Fruit fly (Drosophila melanogaster): Measurements from ENCODE around the gene CG43342.

Gene CG43342

dm6 chr3R:22368777-22369214 lies 12.3 kb upstream of the CG43342 start:
- TF ChIP-seq gl (tag; optimal IDR thresholded peaks at IDR 0.05) (no peak), CG17806 (tag; optimal IDR thresholded peaks at IDR 0.05) (peak; percentile 11), CG8159 (tag; optimal IDR thresholded peaks at IDR 0.05) (no peak), CG32121 (GFP tag; IDR thresholded peaks at IDR 0.05) (peak; percentile 64), CG14655 (GFP tag; optimal IDR thresholded peaks at IDR 0.05) (no peak), EcR (GFP tag; optimal IDR thresholded peaks at IDR 0.05) (no peak), CG8301 (tag; optimal IDR thresholded peaks at IDR 0.05) (peak; percentile 11), rn (GFP tag; IDR thresholded peaks at IDR 0.05) (peak; percentile 69), CG15710 (tag; optimal IDR thresholded peaks at IDR 0.05) (peak; percentile 55), CG13204 (GFP tag; optimal IDR thresholded peaks at IDR 0.05) (no peak), Snoo (tag; optimal IDR thresholded peaks at IDR 0.05) (peak; percentile 74), Pif1B (GFP tag; optimal IDR thresholded peaks at IDR 0.05) (peak; percentile 80), CG9948 (tag; optimal IDR thresholded peaks at IDR 0.05) (peak; percentile 32), fd96Ca (GFP tag; IDR thresholded peaks at IDR 0.05) (peak; percentile 77), CG34367 (tag; optimal IDR thresholded peaks at IDR 0.05) (no peak), Pif1A (GFP tag; optimal IDR thresholded peaks at IDR 0.05) (peak; percentile 67), Ets98B (GFP tag; IDR thresholded peaks at IDR 0.05) (peak; percentile 63), D1 (tag; optimal IDR thresholded peaks at IDR 0.05) (no peak), CG4496 (GFP tag; IDR thresholded peaks at IDR 0.05) (peak; percentile 72), CG12605 (GFP tag; IDR thresholded peaks at IDR 0.05) (peak; percentile 68), CG10348 (GFP tag; IDR thresholded peaks at IDR 0.05) (no peak)

DNA sequence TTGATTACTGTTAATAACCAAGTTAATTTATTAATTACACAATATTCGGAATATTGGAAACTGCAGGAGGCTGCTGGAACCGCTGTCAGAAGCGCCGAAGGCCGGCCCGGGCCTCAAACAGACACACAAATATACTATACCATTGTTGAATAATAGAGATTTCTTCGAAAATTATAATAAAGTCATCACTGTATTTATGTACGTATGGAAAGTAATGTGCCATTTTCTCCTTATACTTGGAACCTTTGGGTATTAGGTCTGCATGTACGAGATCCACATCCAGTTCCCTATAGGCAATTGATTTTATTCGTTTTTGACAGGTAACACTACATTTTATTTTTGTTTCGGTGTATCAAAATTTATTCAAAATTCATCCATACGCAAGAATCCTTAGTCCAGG lies 8.6 kb upstream of the CG43342 start, which contains the start of gene CG7069:
CG7069 (plus strand) TSS at position 301 of the 400 bp plus-strand sequence.
- no peak for TF ChIP-seq rn (GFP tag; IDR thresholded peaks at IDR 0.05)
- TF ChIP-seq Pif1A (GFP tag; optimal IDR thresholded peaks at IDR 0.05): no peak
- TF ChIP-seq EcR (GFP tag; optimal IDR thresholded peaks at IDR 0.05): no peak
- TF ChIP-seq CG8301 (tag; optimal IDR thresholded peaks at IDR 0.05): no peak
- TF ChIP-seq CG8159 (tag; optimal IDR thresholded peaks at IDR 0.05): no peak
- TF ChIP-seq CG32121 (GFP tag; IDR thresholded peaks at IDR 0.05): no peak
- TF ChIP-seq Pif1B (GFP tag; optimal IDR thresholded peaks at IDR 0.05): no peak
- TF ChIP-seq D1 (tag; optimal IDR thresholded peaks at IDR 0.05): no peak
- no peak for TF ChIP-seq CG4496 (GFP tag; IDR thresholded peaks at IDR 0.05)
- no peak for TF ChIP-seq CG9948 (tag; optimal IDR thresholded peaks at IDR 0.05)
- no peak for TF ChIP-seq Snoo (tag; optimal IDR thresholded peaks at IDR 0.05)
- no peak for TF ChIP-seq fd96Ca (GFP tag; IDR thresholded peaks at IDR 0.05)
- no peak for TF ChIP-seq CG10348 (GFP tag; IDR thresholded peaks at IDR 0.05)
- TF ChIP-seq gl (tag; optimal IDR thresholded peaks at IDR 0.05): no peak
- TF ChIP-seq CG17806 (tag; optimal IDR thresholded peaks at IDR 0.05): no peak

dm6 chr3R:22375674-22376073 lies 5.5 kb upstream of the CG43342 start, which contains the start of gene CG18596:
CG18596 (plus strand) TSS chr3R:22375923.
- TF ChIP-seq CG8301 (tag; optimal IDR thresholded peaks at IDR 0.05) (no peak), CG15710 (tag; optimal IDR thresholded peaks at IDR 0.05) (no peak), rn (GFP tag; IDR thresholded peaks at IDR 0.05) (no peak), CG14655 (GFP tag; optimal IDR thresholded peaks at IDR 0.05) (no peak), CG34367 (tag; optimal IDR thresholded peaks at IDR 0.05) (no peak), CG32121 (GFP tag; IDR thresholded peaks at IDR 0.05) (no peak), CG10348 (GFP tag; IDR thresholded peaks at IDR 0.05) (no peak), CG13204 (GFP tag; optimal IDR thresholded peaks at IDR 0.05) (no peak), Snoo (tag; optimal IDR thresholded peaks at IDR 0.05) (no peak), CG9948 (tag; optimal IDR thresholded peaks at IDR 0.05) (no peak), CG12605 (GFP tag; IDR thresholded peaks at IDR 0.05) (no peak), D1 (tag; optimal IDR thresholded peaks at IDR 0.05) (no peak), fd96Ca (GFP tag; IDR thresholded peaks at IDR 0.05) (no peak), Pif1A (GFP tag; optimal IDR thresholded peaks at IDR 0.05) (no peak), CG17806 (tag; optimal IDR thresholded peaks at IDR 0.05) (no peak), CG8159 (tag; optimal IDR thresholded peaks at IDR 0.05) (no peak), Pif1B (GFP tag; optimal IDR thresholded peaks at IDR 0.05) (no peak), gl (tag; optimal IDR thresholded peaks at IDR 0.05) (no peak), CG4496 (GFP tag; IDR thresholded peaks at IDR 0.05) (no peak), EcR (GFP tag; optimal IDR thresholded peaks at IDR 0.05) (no peak)

dm6 chr3R:22379942-22380341 lies 1.2 kb upstream of the CG43342 start, which contains the start of gene CG34149:
CG34149 (plus strand) TSS chr3R:22380128.
- TF ChIP-seq D1 (tag; optimal IDR thresholded peaks at IDR 0.05) (no peak), Ets98B (GFP tag; IDR thresholded peaks at IDR 0.05) (no peak), CG8159 (tag; optimal IDR thresholded peaks at IDR 0.05) (no peak), fd96Ca (GFP tag; IDR thresholded peaks at IDR 0.05) (no peak), CG12605 (GFP tag; IDR thresholded peaks at IDR 0.05) (no peak), CG15710 (tag; optimal IDR thresholded peaks at IDR 0.05) (no peak), CG34367 (tag; optimal IDR thresholded peaks at IDR 0.05) (no peak), Pif1A (GFP tag; optimal IDR thresholded peaks at IDR 0.05) (no peak), CG14655 (GFP tag; optimal IDR thresholded peaks at IDR 0.05) (no peak), EcR (GFP tag; optimal IDR thresholded peaks at IDR 0.05) (no peak), CG10348 (GFP tag; IDR thresholded peaks at IDR 0.05) (no peak), CG4496 (GFP tag; IDR thresholded peaks at IDR 0.05) (no peak), CG9948 (tag; optimal IDR thresholded peaks at IDR 0.05) (no peak), CG13204 (GFP tag; optimal IDR thresholded peaks at IDR 0.05) (no peak)

dm6 chr3R:22381735-22382134 lies 595 bp downstream of the CG43342 start, which contains the start of gene Gpdh3:
Gpdh3 (plus strand) TSS chr3R:22382035.
- TF ChIP-seq CG17806 (tag; optimal IDR thresholded peaks at IDR 0.05): no peak

DNA sequence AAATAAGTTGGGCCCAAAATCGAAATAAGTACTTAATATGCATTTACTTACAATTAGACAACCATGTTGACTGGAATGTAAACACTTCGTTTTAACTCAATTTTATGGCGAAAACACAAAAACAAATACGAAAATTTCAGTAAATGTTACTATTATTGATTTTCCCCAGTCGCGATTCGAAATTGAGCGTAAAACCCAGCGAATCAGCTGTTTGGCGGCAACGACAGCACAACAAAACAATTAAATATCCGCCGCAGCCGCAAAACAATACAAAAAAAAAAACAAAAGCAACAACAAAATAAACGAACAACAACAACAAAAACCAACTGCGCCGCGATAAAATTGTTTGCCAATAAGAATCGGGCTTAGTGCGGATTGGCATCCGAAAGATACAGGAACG lies 8.5 kb downstream of the CG43342 start, which contains the start of the genes CAH8 and CG7059:
CAH8 (minus strand) TSS at position 101 of the 400 bp plus-strand sequence.
CG7059 (plus strand) TSS at position 167 of the 400 bp plus-strand sequence.
- TF ChIP-seq CG9948 (tag; optimal IDR thresholded peaks at IDR 0.05): no peak
- no peak for TF ChIP-seq fd96Ca (GFP tag; IDR thresholded peaks at IDR 0.05)
- TF ChIP-seq CG32121 (GFP tag; IDR thresholded peaks at IDR 0.05): no peak
- TF ChIP-seq Ets98B (GFP tag; IDR thresholded peaks at IDR 0.05): no peak
- 0 out of 2 replicates have a peak, but pooled peaks have one; percentile 11 for TF ChIP-seq CG12605 (GFP tag; IDR thresholded peaks at IDR 0.05)
- no peak for TF ChIP-seq EcR (GFP tag; optimal IDR thresholded peaks at IDR 0.05)
- no peak for TF ChIP-seq gl (tag; optimal IDR thresholded peaks at IDR 0.05)
